Worm (Caenorhabditis elegans): Measurements from ENCODE around the gene lido-16.

- TF ChIP-seq ceh-39 (tag; optimal IDR thresholded peaks at IDR 0.05) (no peak), lsy-2 (tag; optimal IDR thresholded peaks at IDR 0.05) (no peak), ztf-11 (tag; optimal IDR thresholded peaks at IDR 0.05) (no peak), hlh-1 (tag; optimal IDR thresholded peaks at IDR 0.05) (peak; percentile 68), unc-62 (GFP tag; optimal IDR thresholded peaks at IDR 0.05) (peak; percentile 25), nhr-237 (tag; optimal IDR thresholded peaks at IDR 0.05) (no peak), ces-1 (GFP tag; optimal IDR thresholded peaks at IDR 0.05) (no peak), nhr-12 (tag; optimal IDR thresholded peaks at IDR 0.05) (no peak), mab-5 (tag; optimal IDR thresholded peaks at IDR 0.05) (peak; percentile 64), pha-4 (tag; optimal IDR thresholded peaks at IDR 0.05) (no peak), flh-1 (GFP tag; optimal IDR thresholded peaks at IDR 0.05) (no peak), elt-1 (tag; optimal IDR thresholded peaks at IDR 0.05; ENCODE audit: borderline replicate concordance, insufficient read depth) (no peak)
Observed at ce11 chrII:6486344-6486743, 1.6 kb upstream of the lido-16 start.
